Worm (Caenorhabditis elegans): Measurements from ENCODE around the gene lin-23.

Gene lin-23

ce11 chrII:6334745-6335260, 36.3 kb upstream of the lin-23 start:
- no peak for TF ChIP-seq pes-1 (GFP tag; IDR thresholded peaks at IDR 0.05)
- TF ChIP-seq tbx-11 (GFP tag; IDR thresholded peaks at IDR 0.05): no peak
- no peak for TF ChIP-seq hmbx-1 (tag; optimal IDR thresholded peaks at IDR 0.05)
- TF ChIP-seq B0310.2 (tag; optimal IDR thresholded peaks at IDR 0.05): no peak
- no peak for TF ChIP-seq ets-7 (tag; optimal IDR thresholded peaks at IDR 0.05)
- no peak for TF ChIP-seq tra-4 (tag; optimal IDR thresholded peaks at IDR 0.05)
- no peak for TF ChIP-seq ceh-36 (tag; optimal IDR thresholded peaks at IDR 0.05)
- no peak for TF ChIP-seq aly-1 (tag; optimal IDR thresholded peaks at IDR 0.05)

- TF ChIP-seq ceh-13 (GFP tag; optimal IDR thresholded peaks at IDR 0.05): no peak
- no peak for TF ChIP-seq hmbx-1 (tag; optimal IDR thresholded peaks at IDR 0.05)
- TF ChIP-seq F13C5.2 (tag; optimal IDR thresholded peaks at IDR 0.05): no peak
- no peak for TF ChIP-seq pes-1 (GFP tag; IDR thresholded peaks at IDR 0.05)
- TF ChIP-seq aly-1 (tag; optimal IDR thresholded peaks at IDR 0.05): no peak
- no peak for TF ChIP-seq flt-1 (GFP tag; IDR thresholded peaks at IDR 0.05)
- no peak for TF ChIP-seq ama-1 (optimal IDR thresholded peaks at IDR 0.05)
- no peak for TF ChIP-seq hnd-1 (tag; optimal IDR thresholded peaks at IDR 0.05)
- TF ChIP-seq tbx-11 (GFP tag; IDR thresholded peaks at IDR 0.05): no peak
- TF ChIP-seq sea-1 (GFP tag; conservative IDR thresholded peaks at IDR 0.05): no peak
- TF ChIP-seq hmg-4 (GFP tag; optimal IDR thresholded peaks at IDR 0.05): no peak
- TF ChIP-seq B0310.2 (tag; optimal IDR thresholded peaks at IDR 0.05): no peak
- TF ChIP-seq ceh-36 (tag; optimal IDR thresholded peaks at IDR 0.05): no peak
- no peak for TF ChIP-seq scrt-1 (GFP tag; IDR thresholded peaks at IDR 0.05)
- no peak for TF ChIP-seq tra-4 (tag; optimal IDR thresholded peaks at IDR 0.05)
- TF ChIP-seq tbx-37 (GFP tag; conservative IDR thresholded peaks at IDR 0.05): no peak
- TF ChIP-seq ets-7 (tag; optimal IDR thresholded peaks at IDR 0.05): no peak
Measured at ce11 chrII:6335358-6335757, 35.7 kb upstream of the lin-23 start, which contains the start of gene C32D5.14. TSS of gene C32D5.14 (plus strand) at chrII:6335488.

ce11 chrII:6339511-6339910, 31.6 kb upstream of the lin-23 start:
- TF ChIP-seq flt-1 (GFP tag; IDR thresholded peaks at IDR 0.05): no peak
- no peak for TF ChIP-seq B0310.2 (tag; optimal IDR thresholded peaks at IDR 0.05)
- TF ChIP-seq tbx-11 (GFP tag; IDR thresholded peaks at IDR 0.05): no peak
- no peak for TF ChIP-seq hmbx-1 (tag; optimal IDR thresholded peaks at IDR 0.05)
- TF ChIP-seq ama-1 (optimal IDR thresholded peaks at IDR 0.05): no peak
- no peak for TF ChIP-seq tra-4 (tag; optimal IDR thresholded peaks at IDR 0.05)
- TF ChIP-seq scrt-1 (GFP tag; IDR thresholded peaks at IDR 0.05): no peak

ce11 chrII:6339948-6340347, 31.2 kb upstream of the lin-23 start, which contains the start of gene C32D5.7:
TSS of gene C32D5.7 (minus strand) at chrII:6340048.
- TF ChIP-seq pes-1 (GFP tag; IDR thresholded peaks at IDR 0.05) (no peak), ceh-36 (tag; optimal IDR thresholded peaks at IDR 0.05) (no peak), scrt-1 (GFP tag; IDR thresholded peaks at IDR 0.05) (no peak), tbx-37 (GFP tag; conservative IDR thresholded peaks at IDR 0.05) (no peak)

ce11 chrII:6341076-6341475, 30.0 kb upstream of the lin-23 start:
- TF ChIP-seq flt-1 (GFP tag; IDR thresholded peaks at IDR 0.05): no peak
- no peak for TF ChIP-seq pes-1 (GFP tag; IDR thresholded peaks at IDR 0.05)
- TF ChIP-seq ets-7 (tag; optimal IDR thresholded peaks at IDR 0.05): no peak
- no peak for TF ChIP-seq ceh-36 (tag; optimal IDR thresholded peaks at IDR 0.05)

- TF ChIP-seq hmbx-1 (tag; optimal IDR thresholded peaks at IDR 0.05): no peak
- no peak for TF ChIP-seq tbx-11 (GFP tag; IDR thresholded peaks at IDR 0.05)
- no peak for TF ChIP-seq aly-1 (tag; optimal IDR thresholded peaks at IDR 0.05)
- TF ChIP-seq F13C5.2 (tag; optimal IDR thresholded peaks at IDR 0.05): no peak
- TF ChIP-seq scrt-1 (GFP tag; IDR thresholded peaks at IDR 0.05): no peak
- TF ChIP-seq hmg-4 (GFP tag; optimal IDR thresholded peaks at IDR 0.05): no peak
- TF ChIP-seq ets-7 (tag; optimal IDR thresholded peaks at IDR 0.05): no peak
- TF ChIP-seq B0310.2 (tag; optimal IDR thresholded peaks at IDR 0.05): no peak
- TF ChIP-seq hnd-1 (tag; optimal IDR thresholded peaks at IDR 0.05): no peak
- no peak for TF ChIP-seq ceh-36 (tag; optimal IDR thresholded peaks at IDR 0.05)
Measured at ce11 chrII:6342455-6342854, 28.6 kb upstream of the lin-23 start.

ce11 chrII:6343893-6344292, 27.2 kb upstream of the lin-23 start, which contains the start of gene txt-18:
TSS of gene txt-18 (plus strand) at chrII:6344072.
- TF ChIP-seq B0310.2 (tag; optimal IDR thresholded peaks at IDR 0.05): no peak
- TF ChIP-seq hmg-4 (GFP tag; optimal IDR thresholded peaks at IDR 0.05): no peak
- no peak for TF ChIP-seq ets-7 (tag; optimal IDR thresholded peaks at IDR 0.05)
- TF ChIP-seq ceh-13 (GFP tag; optimal IDR thresholded peaks at IDR 0.05): no peak
- TF ChIP-seq scrt-1 (GFP tag; IDR thresholded peaks at IDR 0.05): no peak

- no peak for TF ChIP-seq ets-7 (tag; optimal IDR thresholded peaks at IDR 0.05)
Measured at ce11 chrII:6344513-6344912, 26.6 kb upstream of the lin-23 start.

Data from whole organism, early embryonic.